Worm (Caenorhabditis elegans): ENCODE data around the gene dhs-28.

ce11 chrX:6778014-6778413 lies 40.2 kb upstream of the dhs-28 start, which contains the start of gene irk-1:
- TF ChIP-seq him-1 (tag; optimal IDR thresholded peaks at IDR 0.05) (no peak), dao-5 (tag; optimal IDR thresholded peaks at IDR 0.05) (no peak)

All from whole organism, L4/young adult.